Fruit fly (Drosophila melanogaster): ENCODE results near the gene NHP2.

The NHP2 gene

dm6 chr3L:14801854-14802616, at the start of gene NHP2 (continued):
- TF ChIP-seq CG17359 (tag; optimal IDR thresholded peaks at IDR 0.05) (peak; percentile 83), CG30020 (tag; optimal IDR thresholded peaks at IDR 0.05) (peak; percentile 60), CG17612 (GFP tag; IDR thresholded peaks at IDR 0.05) (peak; percentile 59), CG8765 (GFP tag; IDR thresholded peaks at IDR 0.05) (no peak), ttk (GFP tag; IDR thresholded peaks at IDR 0.05) (peak; percentile 74), CG1647 (GFP tag; optimal IDR thresholded peaks at IDR 0.05) (peak; percentile 48), dm (GFP tag; optimal IDR thresholded peaks at IDR 0.05) (peak; percentile 99), insv (GFP tag; optimal IDR thresholded peaks at IDR 0.05) (peak in 1 of 2 experiments; percentile 57), tin (GFP tag; optimal IDR thresholded peaks at IDR 0.05) (peak; percentile 80), CG10147 (GFP tag; optimal IDR thresholded peaks at IDR 0.05) (peak; percentile 81), schlank (tag; optimal IDR thresholded peaks at IDR 0.05) (peak; percentile 9), fd3F (GFP tag; optimal IDR thresholded peaks at IDR 0.05) (peak; percentile 62), p53 (GFP tag; optimal IDR thresholded peaks at IDR 0.05) (no peak), tio (GFP tag; optimal IDR thresholded peaks at IDR 0.05) (no peak), CG18011 (GFP tag; optimal IDR thresholded peaks at IDR 0.05) (peak; percentile 49), CG18262 (tag; optimal IDR thresholded peaks at IDR 0.05) (peak; percentile 82), CG31224 (GFP tag; IDR thresholded peaks at IDR 0.05) (peak; percentile 81), eyg (GFP tag; optimal IDR thresholded peaks at IDR 0.05) (peak; percentile 45), croc (GFP tag; conservative IDR thresholded peaks at IDR 0.05) (no peak), CG15601 (tag; optimal IDR thresholded peaks at IDR 0.05) (peak; percentile 68), sens (GFP tag) (peak; percentile 89), Mes4 (GFP tag; optimal IDR thresholded peaks at IDR 0.05) (no peak), Elba2 (GFP tag; optimal IDR thresholded peaks at IDR 0.05) (peak; percentile 85), CG13624 (GFP tag; optimal IDR thresholded peaks at IDR 0.05) (peak; percentile 49), HHEX (GFP tag; optimal IDR thresholded peaks at IDR 0.05) (peak; percentile 85), CG5245 (GFP tag; optimal IDR thresholded peaks at IDR 0.05) (peak; percentile 78), Dip3 (GFP tag; optimal IDR thresholded peaks at IDR 0.05) (peak; percentile 50), CG14441 (GFP tag; IDR thresholded peaks at IDR 0.05) (peak; percentile 71; the same call in 1 of the 2 replicates), rib (GFP tag; IDR thresholded peaks at IDR 0.05) (peak; percentile 60; the same call in 1 of the 2 replicates), D19B (GFP tag; optimal IDR thresholded peaks at IDR 0.05) (peak; percentile 73), gfzf (GFP tag; optimal IDR thresholded peaks at IDR 0.05) (peak; percentile 96), CG10366 (GFP tag; IDR thresholded peaks at IDR 0.05) (peak; percentile 77), CG3065 (GFP tag; optimal IDR thresholded peaks at IDR 0.05) (peak; percentile 19), CG3838 (GFP tag; optimal IDR thresholded peaks at IDR 0.05) (peak; percentile 64), CG33213 (GFP tag; optimal IDR thresholded peaks at IDR 0.05) (peak; percentile 43), prd (optimal IDR thresholded peaks at IDR 0.05) (no peak), prd (GFP tag; IDR thresholded peaks at IDR 0.05) (peak; percentile 83), CG30431 (GFP tag; optimal IDR thresholded peaks at IDR 0.05) (peak; percentile 57), CG10565 (GFP tag; optimal IDR thresholded peaks at IDR 0.05) (peak; percentile 41), stc (GFP tag; IDR thresholded peaks at IDR 0.05) (peak; percentile 84), Gsc (GFP tag; IDR thresholded peaks at IDR 0.05) (no peak), ind (GFP tag; optimal IDR thresholded peaks at IDR 0.05) (peak; percentile 81), Vsx1 (GFP tag; optimal IDR thresholded peaks at IDR 0.05) (peak; percentile 78), ATbp (GFP tag; optimal IDR thresholded peaks at IDR 0.05) (peak; percentile 80), Hand (GFP tag; optimal IDR thresholded peaks at IDR 0.05) (peak; percentile 77), Hr78 (GFP tag; optimal IDR thresholded peaks at IDR 0.05) (peak in 1 of 2 experiments; percentile 94), NC2β (GFP tag; optimal IDR thresholded peaks at IDR 0.05) (peak; percentile 42), CG14667 (GFP tag; IDR thresholded peaks at IDR 0.05) (no peak; the same call in 1 of the 2 replicates), BtbVII (GFP tag; optimal IDR thresholded peaks at IDR 0.05) (peak; percentile 70), yki (optimal IDR thresholded peaks at IDR 0.05) (no peak)

All from whole organism, embryonic.